Worm (Caenorhabditis elegans) whole organism, L4/young adult: ENCODE data around the gene lec-2.
"Not testable (repeated sequence)": the region's sequence is repeated elsewhere in the genome, so short reads cannot be mapped to it uniquely, and the experiment has no call there.

Experiments
- W03F9.2 ChIP-seq: fragments of 150-350 bp; optimal IDR thresholded peaks from 2 replicates; lab custom pipeline; 2014; ENCODE audit warnings: missing biosample characterization, missing genetic modification characterization
- dao-5 ChIP-seq: sonication (generic microtip); optimal IDR thresholded peaks from 2 replicates; lab custom pipeline; 2016; ENCODE audit warnings: missing genotype, missing genetic modification characterization, moderate library complexity, missing compliant biosample characterization
- him-1 ChIP-seq: sonication (generic microtip); optimal IDR thresholded peaks from 2 replicates; lab custom pipeline; 2016; ENCODE audit warnings: missing genotype, missing genetic modification reagents, missing genetic modification characterization, missing compliant biosample characterization

Gene lec-2

DNA sequence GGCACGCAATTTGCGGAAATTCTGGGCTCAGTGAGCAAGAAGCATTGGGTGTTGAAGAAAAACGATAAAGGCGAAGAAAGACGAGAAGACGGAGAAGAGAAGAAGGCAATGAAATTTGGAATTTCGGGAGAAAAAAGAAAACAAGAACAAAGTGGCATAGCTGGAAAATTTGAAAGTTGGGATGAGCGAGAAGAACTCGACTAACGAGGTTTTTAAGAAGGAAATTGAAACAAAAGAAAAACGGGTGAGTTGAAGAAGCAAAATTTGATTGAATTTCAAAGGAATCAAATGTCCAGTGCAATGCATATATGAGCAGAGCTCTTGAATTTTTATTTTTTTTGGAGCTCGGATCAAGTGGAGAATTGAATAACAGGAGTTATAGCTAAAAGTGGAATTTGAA is 5.8 kb upstream of the lec-2 start:
- TF ChIP-seq W03F9.2 (tag; lab: Kevin White, UChicago) (no peak), dao-5 (no peak), him-1 (tag; lab: Kevin White, UChicago) (no peak)

DNA sequence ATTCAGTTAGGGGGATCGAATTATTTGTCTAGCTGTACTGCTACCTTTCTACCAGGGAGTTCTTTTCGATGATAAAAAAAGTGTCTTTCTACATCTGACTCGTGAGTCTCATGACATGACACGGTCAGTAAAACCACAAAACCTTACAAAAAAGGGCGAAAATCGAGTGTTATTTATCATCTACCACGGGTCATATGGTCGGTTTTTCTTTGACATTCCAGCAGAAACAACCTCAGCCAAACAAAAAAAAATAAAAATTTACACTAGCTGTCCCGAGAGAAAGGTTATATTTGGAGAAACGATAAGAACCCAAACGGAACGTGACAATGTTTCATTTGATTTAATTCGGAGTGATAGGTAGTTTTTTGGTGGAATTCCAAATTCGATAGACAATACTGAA is 3.7 kb upstream of the lec-2 start:
- no peak for TF ChIP-seq W03F9.2 (tag; lab: Kevin White, UChicago)
- TF ChIP-seq him-1 (tag; lab: Kevin White, UChicago) = no peak
- no peak for TF ChIP-seq dao-5

DNA sequence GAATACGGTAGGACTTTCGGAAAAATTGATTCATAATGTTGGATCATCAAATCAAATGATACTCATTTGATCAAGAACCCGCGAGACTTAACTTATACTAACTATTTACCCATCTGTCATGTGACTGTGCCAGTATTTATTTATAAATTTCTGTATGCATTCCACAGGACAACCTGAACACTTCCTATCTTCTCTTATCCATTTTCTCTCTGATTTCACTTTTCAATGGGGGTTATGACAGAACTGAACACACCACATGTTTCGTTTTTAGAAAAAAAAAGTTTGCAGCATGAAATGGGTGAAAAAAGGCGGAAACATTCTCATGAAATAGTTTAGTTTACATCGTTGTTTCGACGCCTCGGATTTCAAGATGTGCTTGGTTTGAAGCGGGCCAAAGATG is 1.5 kb upstream of the lec-2 start:
- TF ChIP-seq dao-5 (no peak), him-1 (tag; lab: Kevin White, UChicago) (no peak), W03F9.2 (tag; lab: Kevin White, UChicago) (no peak)

DNA sequence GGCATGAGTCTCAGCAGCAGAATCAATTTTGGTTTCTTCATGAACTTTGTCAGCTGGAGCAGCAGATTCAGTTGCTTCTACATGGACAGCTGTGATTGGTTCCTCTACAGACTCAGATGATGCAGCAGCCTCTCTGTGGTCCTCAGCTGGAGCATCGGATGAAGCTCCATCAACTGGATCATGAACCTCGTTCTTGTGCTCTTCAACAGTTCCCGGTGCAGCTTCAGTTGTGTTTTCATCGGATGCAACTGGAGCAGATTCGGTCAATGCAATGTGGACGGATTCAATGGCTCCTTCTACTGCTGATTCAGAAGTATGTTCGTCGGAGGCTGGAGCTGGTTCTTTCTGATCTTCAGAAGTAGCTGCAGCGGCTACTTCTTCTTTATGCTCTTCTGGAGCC is 1.6 kb downstream of the lec-2 start:
- TF ChIP-seq W03F9.2 (tag; lab: Kevin White, UChicago) (no peak), him-1 (tag; lab: Kevin White, UChicago) (no peak), dao-5 (no peak)

DNA sequence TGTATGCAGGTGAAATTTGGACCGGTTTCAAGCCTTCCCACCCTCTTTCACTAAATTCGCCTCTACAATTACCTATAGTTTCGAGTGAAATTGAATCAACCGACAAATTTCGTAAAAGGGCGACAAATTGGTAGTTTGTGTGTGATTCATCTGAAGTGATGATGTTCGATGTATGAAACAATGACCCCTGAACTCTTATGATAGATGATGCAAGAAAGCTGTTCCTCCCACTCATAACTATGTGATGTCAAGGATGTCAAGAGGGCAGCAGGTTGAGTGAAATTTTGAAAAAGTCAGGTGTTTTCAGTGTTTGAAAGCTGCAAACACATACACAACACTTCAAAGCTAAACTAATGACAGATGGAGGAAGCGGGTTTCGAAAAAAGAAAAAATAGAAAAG is 3.5 kb downstream of the lec-2 start:
- TF ChIP-seq dao-5 = no peak
- no peak for TF ChIP-seq him-1 (tag; lab: Kevin White, UChicago)
- no peak for TF ChIP-seq W03F9.2 (tag; lab: Kevin White, UChicago)

DNA sequence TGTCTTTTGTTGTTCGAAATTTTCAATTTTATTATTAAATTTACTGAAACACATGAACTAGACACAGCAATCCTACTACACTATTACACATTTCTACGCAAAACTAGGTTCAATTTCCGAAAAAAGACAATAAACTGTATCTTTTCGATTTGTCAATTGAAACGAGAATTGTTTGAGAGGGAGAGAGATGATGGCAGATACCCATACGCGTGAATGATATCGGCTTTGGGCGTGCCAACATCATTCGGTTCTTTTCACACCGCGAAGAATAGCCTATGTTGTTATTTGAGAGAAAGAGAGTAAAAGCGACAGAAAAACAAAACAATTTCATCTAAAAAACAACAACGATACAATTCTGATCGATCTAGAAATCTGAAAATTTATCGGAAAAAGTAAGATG is 4.2 kb downstream of the lec-2 start:
- TF ChIP-seq W03F9.2 (tag; lab: Kevin White, UChicago) (no peak), dao-5 (no peak), him-1 (tag; lab: Kevin White, UChicago) (no peak)

DNA sequence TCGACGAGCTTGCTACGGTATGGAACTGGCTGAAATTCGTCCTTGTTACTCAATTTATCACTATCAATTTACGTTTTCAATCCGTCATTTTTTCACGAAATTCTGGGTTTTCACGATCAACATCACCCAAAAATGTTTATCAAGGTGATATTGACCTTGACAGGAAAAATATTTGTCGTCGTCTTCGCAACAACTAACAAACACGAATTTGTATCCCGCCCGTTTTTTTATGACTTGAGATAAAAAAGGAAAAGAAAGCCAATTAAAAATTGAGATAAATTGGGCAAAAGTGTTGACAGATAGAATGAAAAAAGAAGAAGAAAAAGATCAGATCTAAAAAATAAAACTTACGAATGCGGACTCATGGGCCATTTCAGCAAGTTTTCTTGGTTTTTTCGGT is 5.1 kb downstream of the lec-2 start:
- TF ChIP-seq him-1 (tag; lab: Kevin White, UChicago) (no peak), W03F9.2 (tag; lab: Kevin White, UChicago) (no peak), dao-5 (no peak)

DNA sequence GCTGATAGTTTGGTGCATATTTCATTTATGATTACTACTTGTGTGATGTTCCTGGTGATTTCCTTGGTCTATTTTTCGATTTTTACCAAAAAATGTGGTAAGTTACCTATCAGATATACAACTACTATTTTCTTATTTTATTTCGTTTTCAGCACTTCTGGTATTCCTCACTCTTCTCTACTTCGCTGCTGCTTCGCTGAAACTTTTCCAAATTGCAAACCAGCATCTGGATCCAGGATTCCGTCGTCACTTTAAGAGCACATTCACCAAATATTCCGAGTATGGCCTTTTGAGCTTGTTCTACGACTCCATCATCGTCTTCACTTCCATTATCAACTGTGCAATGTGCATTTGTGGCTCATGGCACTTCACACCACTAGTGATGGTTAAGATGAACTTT is 7.4 kb downstream of the lec-2 start:
- TF ChIP-seq dao-5 (no peak), him-1 (tag; lab: Kevin White, UChicago) (no peak), W03F9.2 (tag; lab: Kevin White, UChicago) (no peak)

DNA sequence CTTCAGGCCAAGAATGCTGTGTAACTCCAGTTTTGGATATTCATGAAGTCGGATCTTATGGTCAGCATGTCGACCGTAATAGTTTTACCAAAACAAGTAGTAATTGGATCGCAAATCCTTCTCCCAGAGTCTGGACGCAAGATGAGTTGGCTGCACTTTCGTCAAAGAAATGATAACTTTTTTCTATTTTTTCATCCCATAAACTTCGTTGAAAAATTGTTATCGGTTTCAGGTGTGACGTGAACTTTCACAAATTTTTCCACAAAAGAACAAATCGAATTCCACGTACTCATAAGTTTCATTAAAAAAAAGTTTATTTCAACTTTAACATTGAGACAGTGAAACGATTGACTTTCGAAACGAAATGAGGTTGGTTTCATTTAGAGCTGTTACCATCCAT is 8.1 kb downstream of the lec-2 start, which contains the start of gene ZK892.5:
ZK892.5 (plus strand) TSS at position 301 of the 400 bp plus-strand sequence.
- TF ChIP-seq W03F9.2 (tag; lab: Kevin White, UChicago) = no peak
- no peak for TF ChIP-seq him-1 (tag; lab: Kevin White, UChicago)
- TF ChIP-seq dao-5 = no peak

DNA sequence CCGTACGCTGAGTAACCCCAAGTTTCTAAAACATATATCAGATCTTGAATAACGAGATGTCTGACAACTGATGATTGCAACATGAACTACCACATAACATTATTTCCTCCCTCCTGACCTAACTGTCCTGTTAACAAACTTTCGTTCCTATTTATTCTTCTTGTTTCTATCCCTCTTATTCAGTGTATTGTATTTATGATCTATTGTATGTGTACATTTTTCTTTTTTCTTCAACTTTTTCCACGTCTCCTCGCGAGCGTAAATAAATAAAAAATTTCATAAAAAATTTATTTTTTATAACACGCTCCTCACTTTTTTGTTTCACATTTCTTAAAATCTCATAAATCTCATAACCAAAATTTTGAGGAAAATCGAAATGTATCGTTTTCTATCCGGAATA is 9.7 kb downstream of the lec-2 start, which contains the start of gene ZK892.4:
ZK892.4 (plus strand) TSS at position 301 of the 400 bp plus-strand sequence.
- not testable (repeated sequence) for TF ChIP-seq W03F9.2 (tag; lab: Kevin White, UChicago); dao-5; him-1 (tag; lab: Kevin White, UChicago)

DNA sequence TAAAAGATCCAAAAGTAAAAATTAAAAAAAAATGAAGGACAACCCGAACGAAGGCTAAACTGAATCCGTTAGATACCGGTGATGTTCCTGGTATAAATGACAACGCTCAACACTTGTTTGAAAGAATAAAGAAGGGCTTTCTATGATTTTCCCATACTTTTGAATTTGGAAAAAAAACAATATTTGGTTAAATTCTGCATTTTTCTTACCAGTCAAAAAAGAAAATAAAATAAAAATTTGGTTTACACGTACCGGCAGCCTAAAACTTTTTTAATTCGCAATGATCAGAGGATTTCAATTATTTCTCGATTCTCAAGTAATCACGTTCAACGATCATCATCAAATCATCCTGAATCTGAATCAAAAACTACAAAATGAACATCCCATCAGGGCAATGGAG is 14.4 kb downstream of the lec-2 start, which contains the start of gene ZK892.3:
ZK892.3 (plus strand) TSS at position 301 of the 400 bp plus-strand sequence.
- TF ChIP-seq him-1 (tag; lab: Kevin White, UChicago) (no peak), dao-5 (no peak), W03F9.2 (tag; lab: Kevin White, UChicago) (no peak)

DNA sequence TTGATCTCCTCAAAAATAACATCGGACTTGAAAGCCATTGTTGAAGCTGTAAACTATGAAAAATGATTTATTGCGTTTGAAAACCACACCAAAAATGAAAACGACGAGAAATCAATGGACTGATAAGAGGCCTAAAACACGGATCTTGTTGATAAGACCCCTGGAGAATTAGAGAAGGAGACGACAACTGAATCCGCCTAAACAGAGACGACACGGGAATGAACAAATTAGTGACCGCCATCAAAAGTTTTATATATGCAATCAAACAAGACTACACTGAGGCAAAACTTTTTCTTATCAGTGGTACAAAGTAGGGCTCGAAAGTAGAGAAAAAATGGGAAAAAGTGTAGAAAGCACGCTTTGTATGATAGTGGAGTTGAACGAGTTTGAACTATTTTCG is 14.9 kb downstream of the lec-2 start, which contains the start of gene nlt-1:
nlt-1 (minus strand) TSS at position 78 of the 400 bp plus-strand sequence.
- TF ChIP-seq him-1 (tag; lab: Kevin White, UChicago) (no peak), dao-5 (no peak), W03F9.2 (tag; lab: Kevin White, UChicago) (no peak)

DNA sequence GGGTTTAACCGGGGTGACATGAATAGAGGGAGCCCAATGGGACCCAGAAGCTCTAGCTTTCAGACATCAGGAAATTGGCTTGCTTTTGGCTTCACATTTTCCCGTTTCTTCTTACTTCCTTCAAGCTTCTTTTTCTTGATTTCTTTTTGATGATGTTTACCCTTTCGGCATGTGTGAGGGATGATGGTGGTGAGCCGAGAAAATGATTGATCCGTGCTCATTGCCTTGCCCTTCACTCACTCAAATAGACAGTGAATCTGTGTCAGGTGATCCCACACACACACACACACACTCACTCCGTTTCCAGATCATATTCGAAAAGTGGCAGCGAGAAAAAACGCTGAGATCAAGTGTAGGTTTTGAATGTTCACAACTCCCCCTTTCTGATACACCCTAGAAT is 21.3 kb downstream of the lec-2 start:
- TF ChIP-seq W03F9.2 (tag; lab: Kevin White, UChicago) (no peak), dao-5 (no peak), him-1 (tag; lab: Kevin White, UChicago) (no peak)

DNA sequence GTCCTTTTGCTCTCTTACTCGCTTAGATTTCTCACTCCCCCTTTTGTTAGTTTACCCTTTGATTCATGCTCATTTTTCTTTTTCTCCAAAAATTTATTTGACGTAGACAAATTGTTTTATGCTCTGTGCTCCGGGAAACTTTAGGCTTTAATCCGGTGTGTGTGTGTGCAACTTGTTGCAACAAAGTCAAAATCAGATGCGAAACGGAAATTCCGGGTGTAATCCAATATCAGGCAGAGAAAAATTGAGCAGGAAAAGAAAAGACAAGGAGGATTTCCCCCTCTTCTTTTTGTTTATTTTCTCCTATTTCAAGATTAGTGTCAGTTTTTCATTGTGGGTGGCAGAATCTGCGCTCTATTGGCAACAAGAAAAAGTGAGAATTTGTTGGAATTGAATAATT is 23.5 kb downstream of the lec-2 start:
- TF ChIP-seq dao-5 (no peak), W03F9.2 (tag; lab: Kevin White, UChicago) (no peak), him-1 (tag; lab: Kevin White, UChicago) (no peak)

DNA sequence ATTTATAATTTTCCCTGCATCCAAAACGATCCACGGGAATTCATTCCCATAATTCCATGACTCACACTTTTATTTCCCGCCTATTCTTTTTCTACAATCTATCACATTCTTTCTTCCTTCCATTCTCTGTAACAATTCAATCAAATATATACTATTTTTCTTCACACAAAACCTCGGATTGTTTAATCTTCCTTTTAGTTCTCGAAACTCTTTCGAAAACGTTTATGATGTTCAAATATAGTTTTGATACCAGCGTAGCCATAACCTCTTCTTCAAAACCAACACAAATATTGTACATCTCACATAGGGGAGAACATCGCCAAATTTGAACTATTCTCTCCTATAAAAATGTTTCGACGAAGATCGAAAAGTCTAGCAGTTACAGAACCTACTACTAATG is 25.2 kb downstream of the lec-2 start, which contains the start of gene lec-3:
lec-3 (plus strand) TSS at position 301 of the 400 bp plus-strand sequence.
- TF ChIP-seq W03F9.2 (tag; lab: Kevin White, UChicago) (no peak), him-1 (tag; lab: Kevin White, UChicago) (no peak), dao-5 (no peak)
